Worm (Caenorhabditis elegans) whole organism, L2 larva: Measurements from ENCODE around the gene wrt-3.

Experiments
- aly-2 ChIP-seq: fragments of 150-350 bp; optimal IDR thresholded peaks from 2 replicates; lab custom pipeline; 2014; ENCODE audit warnings: missing biosample characterization, missing genetic modification characterization
- lin-11 ChIP-seq: fragments of 150-350 bp; sonication (generic microtip); optimal IDR thresholded peaks from 2 replicates; lab custom pipeline; 2014; ENCODE audit warnings: missing biosample characterization, missing genetic modification characterization, inconsistent platforms, mixed read lengths
- lin-39 ChIP-seq: fragments of 150-350 bp; optimal IDR thresholded peaks from 2 replicates; lab custom pipeline; 2014; ENCODE audit warnings: missing biosample characterization, missing genetic modification reagents, missing genetic modification characterization
- nhr-10 ChIP-seq: sonication (generic microtip); optimal IDR thresholded peaks from 2 replicates; lab custom pipeline; 2017; ENCODE audit warnings: missing biosample characterization, missing genetic modification characterization
- nhr-11 ChIP-seq: fragments of 150-350 bp; optimal IDR thresholded peaks from 2 replicates; lab custom pipeline; 2014; ENCODE audit warnings: missing biosample characterization, missing genetic modification characterization
- unc-62 ChIP-seq: fragments of 150-350 bp; optimal IDR thresholded peaks from 2 replicates; lab custom pipeline; 2014; ENCODE audit warnings: missing biosample characterization, missing genetic modification reagents, missing genetic modification characterization
- ztf-11 ChIP-seq: sonication (generic microtip); optimal IDR thresholded peaks from 2 replicates; lab custom pipeline; 2017; ENCODE audit warnings: missing biosample characterization, missing genetic modification characterization

ce11 chrIV:9438753-9439152 is 38.5 kb downstream of the wrt-3 start:
- TF ChIP-seq lin-11 (tag; lab: Kevin White, UChicago), result no peak
- no peak for TF ChIP-seq unc-62 (GFP tag; lab: Kevin White, UChicago)
- no peak for TF ChIP-seq nhr-11 (tag; lab: Kevin White, UChicago)
- TF ChIP-seq ztf-11 (tag; lab: Kevin White, UChicago), result no peak
- TF ChIP-seq nhr-10 (tag; lab: Kevin White, UChicago), result no peak
- TF ChIP-seq lin-39 (tag; lab: Kevin White, UChicago), result no peak
- TF ChIP-seq aly-2 (tag; lab: Kevin White, UChicago), result no peak
